Fruit fly (Drosophila melanogaster) whole organism, embryonic: ENCODE results near the gene Cep164.

Source experiments
- Asciz ChIP-seq: fragments of 200-800 bp; sonication (Bioruptor generic); optimal IDR thresholded peaks from 2 replicates; lab custom pipeline; 2017; ENCODE audit warnings: missing biosample characterization, mild to moderate bottlenecking, missing genetic modification characterization, missing genetic modification reagents
- CG1024 ChIP-seq: fragments of 200-800 bp; sonication (Bioruptor generic); IDR thresholded peaks from 2 replicates; pipeline ENCODE4 v1.3.6; 2022; ENCODE audit warnings: missing biosample characterization, missing genetic modification characterization
- CG11723 ChIP-seq: fragments of 200-800 bp; sonication (Bioruptor generic); optimal IDR thresholded peaks from 2 replicates; lab custom pipeline; 2017; ENCODE audit warnings: missing biosample characterization, mild to moderate bottlenecking, missing genetic modification characterization
- CG12942 ChIP-seq: fragments of 200-800 bp; sonication (Bioruptor generic); optimal IDR thresholded peaks from 3 replicates; lab custom pipeline; 2016; ENCODE audit warnings: missing biosample characterization, missing genetic modification characterization
- CG13287 ChIP-seq: fragments of 200-800 bp; sonication (Bioruptor generic); IDR thresholded peaks from 2 replicates; pipeline ENCODE4 v1.3.6; 2022; ENCODE audit warnings: missing biosample characterization, missing genetic modification characterization; ENCODE audit not compliant: partially characterized antibody
- CG14441 ChIP-seq: fragments of 200-800 bp; sonication (Bioruptor generic); IDR thresholded peaks from 2 replicates; pipeline ENCODE4 v1.3.6; 2022; ENCODE audit warnings: missing biosample characterization, missing genetic modification characterization
- CG1529 ChIP-seq: fragments of 200-800 bp; sonication (Bioruptor generic); optimal IDR thresholded peaks from 3 replicates; lab custom pipeline; 2018; ENCODE audit warnings: missing biosample characterization, missing genetic modification characterization
- CG15479 ChIP-seq: fragments of 200-800 bp; sonication (Bioruptor generic); optimal IDR thresholded peaks from 3 replicates; lab custom pipeline; 2019; ENCODE audit warnings: missing biosample characterization, mild to moderate bottlenecking, missing genetic modification characterization, moderate library complexity
- CG15514 ChIP-seq: fragments of 200-800 bp; sonication (Bioruptor generic); optimal IDR thresholded peaks from 3 replicates; lab custom pipeline; 2017; ENCODE audit warnings: missing biosample characterization, missing genetic modification characterization, mild to moderate bottlenecking, moderate library complexity, missing genetic modification reagents
- CG15601 ChIP-seq: fragments of 200-800 bp; sonication (Bioruptor generic); optimal IDR thresholded peaks from 3 replicates; lab custom pipeline; 2019; ENCODE audit warnings: missing biosample characterization, mild to moderate bottlenecking, missing genetic modification characterization, moderate library complexity
- CG1603 ChIP-seq: fragments of 200-800 bp; sonication (Bioruptor generic); optimal IDR thresholded peaks from 2 replicates; lab custom pipeline; 2019; ENCODE audit warnings: missing biosample characterization, mild to moderate bottlenecking, missing genetic modification characterization, moderate library complexity
- CG17361 ChIP-seq: fragments of 200-800 bp; sonication (Bioruptor generic); IDR thresholded peaks from 3 replicates; pipeline ENCODE4 v1.3.6; 2022; ENCODE audit warnings: missing biosample characterization, missing genetic modification characterization
- CG2116 ChIP-seq: fragments of 200-800 bp; sonication (Bioruptor generic); optimal IDR thresholded peaks from 3 replicates; lab custom pipeline; 2018; ENCODE audit warnings: missing biosample characterization, mild to moderate bottlenecking, missing genetic modification characterization
- CG2889 ChIP-seq: fragments of 200-800 bp; sonication (Bioruptor generic); IDR thresholded peaks from 3 replicates; pipeline ENCODE4 v1.3.6; 2022; ENCODE audit warnings: missing biosample characterization, missing genetic modification characterization
- CG30020 ChIP-seq: fragments of 200-800 bp; optimal IDR thresholded peaks from 2 replicates; lab custom pipeline; 2019; ENCODE audit warnings: missing biosample characterization, mild to moderate bottlenecking, missing genetic modification characterization, moderate library complexity
- CG31441 ChIP-seq: fragments of 200-800 bp; sonication (Bioruptor generic); IDR thresholded peaks from 2 replicates; pipeline ENCODE4 v1.3.6; 2022; ENCODE audit warnings: missing biosample characterization, missing genetic modification characterization
- CG3847 ChIP-seq: fragments of 200-800 bp; sonication (Bioruptor generic); IDR thresholded peaks from 2 replicates; pipeline ENCODE4 v1.3.6; 2022; ENCODE audit warnings: missing biosample characterization, missing genetic modification characterization
- CG4328 ChIP-seq: fragments of 200-800 bp; sonication (Bioruptor generic); optimal IDR thresholded peaks from 3 replicates; lab custom pipeline; 2017; ENCODE audit warnings: missing biosample characterization, missing genetic modification reagents, missing genetic modification characterization
- CG4617 ChIP-seq: fragments of 200-800 bp; sonication (Bioruptor generic); optimal IDR thresholded peaks from 3 replicates; lab custom pipeline; 2016; ENCODE audit warnings: missing biosample characterization, missing genetic modification characterization, borderline replicate concordance
- CG6683 ChIP-seq: fragments of 200-800 bp; sonication (Bioruptor generic); optimal IDR thresholded peaks from 2 replicates; lab custom pipeline; 2017; ENCODE audit warnings: missing biosample characterization, mild to moderate bottlenecking, missing genetic modification characterization, missing genetic modification reagents
- CG7357 ChIP-seq: fragments of 200-800 bp; sonication (Bioruptor generic); IDR thresholded peaks from 3 replicates; pipeline ENCODE4 v1.3.6; 2022; ENCODE audit warnings: missing biosample characterization, missing genetic modification characterization
- CG7786 ChIP-seq: fragments of 200-800 bp; sonication (Bioruptor generic); optimal IDR thresholded peaks from 2 replicates; lab custom pipeline; 2016; ENCODE audit warnings: missing biosample characterization, missing genetic modification characterization
- CG8281 ChIP-seq: fragments of 200-800 bp; sonication (Bioruptor generic); optimal IDR thresholded peaks from 2 replicates; lab custom pipeline; 2018; ENCODE audit warnings: missing biosample characterization, mild to moderate bottlenecking, missing genetic modification characterization, moderate library complexity
- CG8359 ChIP-seq: fragments of 200-800 bp; sonication (Bioruptor generic); optimal IDR thresholded peaks from 2 replicates; lab custom pipeline; 2017; ENCODE audit warnings: missing biosample characterization, mild to moderate bottlenecking, missing genetic modification characterization, borderline replicate concordance
- CG9797 ChIP-seq: fragments of 200-800 bp; sonication (Bioruptor generic); optimal IDR thresholded peaks from 3 replicates; lab custom pipeline; 2018; ENCODE audit warnings: missing biosample characterization, mild to moderate bottlenecking, missing genetic modification characterization
- Dref ChIP-seq: fragments of 200-800 bp; sonication (Bioruptor generic); IDR thresholded peaks from 2 replicates; pipeline ENCODE4 v1.3.6; 2022; ENCODE audit warnings: missing biosample characterization, missing genetic modification characterization
- ERR ChIP-seq: fragments of 200-800 bp; sonication (Bioruptor generic); optimal IDR thresholded peaks from 2 replicates; lab custom pipeline; 2016; ENCODE audit warnings: missing biosample characterization, missing genetic modification characterization
- MBD-R2 ChIP-seq: fragments of 200-800 bp; sonication (Bioruptor generic); IDR thresholded peaks from 2 replicates; pipeline ENCODE4 v1.3.6; 2022; ENCODE audit warnings: missing biosample characterization, missing genetic modification characterization
- MESR4 ChIP-seq: fragments of 200-800 bp; sonication (Bioruptor generic); optimal IDR thresholded peaks from 2 replicates; lab custom pipeline; 2018; ENCODE audit warnings: missing biosample characterization, mild to moderate bottlenecking, missing genetic modification characterization, moderate library complexity
- Med ChIP-seq: fragments of 200-800 bp; sonication (Bioruptor generic); peaks from one replicate; lab custom pipeline; 2016; ENCODE audit warnings: missing biosample characterization, missing genetic modification characterization, mild to moderate bottlenecking, inconsistent platforms, moderate library complexity
- NC2α ChIP-seq: fragments of 200-800 bp; sonication (Bioruptor generic); optimal IDR thresholded peaks from 2 replicates; lab custom pipeline; 2016; ENCODE audit warnings: missing biosample characterization, missing genetic modification characterization
- Pdp1 ChIP-seq, 2 experiments: fragments of 200-800 bp; sonication (Bioruptor generic); optimal IDR thresholded peaks; 3 replicates each; lab custom pipeline; 2016; ENCODE audit warnings: missing biosample characterization in 2 of 2, missing genetic modification characterization in 2 of 2, mild to moderate bottlenecking in 1 of 2, moderate library complexity in 1 of 2
- Ravus ChIP-seq: fragments of 200-800 bp; sonication (Bioruptor generic); IDR thresholded peaks from 2 replicates; pipeline ENCODE4 v1.3.6; 2022; ENCODE audit warnings: missing biosample characterization, missing genetic modification characterization
- Sry-β ChIP-seq: fragments of 200-800 bp; sonication (Bioruptor generic); optimal IDR thresholded peaks from 2 replicates; lab custom pipeline; 2018; ENCODE audit warnings: missing biosample characterization, mild to moderate bottlenecking, missing genetic modification characterization, moderate library complexity
- Xbp1 ChIP-seq: fragments of 200-800 bp; sonication (Bioruptor generic); optimal IDR thresholded peaks from 3 replicates; lab custom pipeline; 2016; ENCODE audit warnings: missing biosample characterization, mild to moderate bottlenecking, missing genetic modification characterization
- az2 ChIP-seq: fragments of 200-800 bp; sonication (Bioruptor generic); optimal IDR thresholded peaks from 3 replicates; lab custom pipeline; 2016; ENCODE audit warnings: missing biosample characterization, missing genetic modification characterization
- cg ChIP-seq: fragments of 200-800 bp; sonication (Bioruptor generic); optimal IDR thresholded peaks from 3 replicates; lab custom pipeline; 2019; ENCODE audit warnings: missing biosample characterization, mild to moderate bottlenecking, missing genetic modification characterization, moderate library complexity
- crc ChIP-seq: fragments of 200-800 bp; sonication (Bioruptor generic); optimal IDR thresholded peaks from 2 replicates; lab custom pipeline; 2016; ENCODE audit warnings: missing biosample characterization, missing genetic modification characterization
- fd102C ChIP-seq: fragments of 200-800 bp; sonication (Bioruptor generic); optimal IDR thresholded peaks from 2 replicates; lab custom pipeline; 2018; ENCODE audit warnings: missing biosample characterization, mild to moderate bottlenecking, missing genetic modification characterization, moderate library complexity
- gfzf ChIP-seq: fragments of 200-800 bp; sonication (Bioruptor generic); optimal IDR thresholded peaks from 2 replicates; lab custom pipeline; 2016; ENCODE audit warnings: missing biosample characterization, mild to moderate bottlenecking, missing genetic modification characterization, moderate library complexity
- hth ChIP-seq: fragments of >200 bp; optimal IDR thresholded peaks from 2 replicates; lab custom pipeline; 2017; ENCODE audit warnings: inconsistent platforms
- kni ChIP-seq: fragments of 200-800 bp; sonication (Bioruptor generic); optimal IDR thresholded peaks from 3 replicates; lab custom pipeline; 2017; ENCODE audit warnings: mild to moderate bottlenecking, missing biosample characterization, missing genetic modification reagents, missing genetic modification characterization
- lbe ChIP-seq: fragments of 200-800 bp; sonication (Bioruptor generic); optimal IDR thresholded peaks from 2 replicates; lab custom pipeline; 2016; ENCODE audit warnings: missing biosample characterization, mild to moderate bottlenecking, missing genetic modification characterization
- nmo ChIP-seq: fragments of 200-800 bp; sonication (Bioruptor generic); optimal IDR thresholded peaks from 2 replicates; lab custom pipeline; 2018; ENCODE audit warnings: missing biosample characterization, mild to moderate bottlenecking, missing genetic modification characterization, moderate library complexity
- pum ChIP-seq: fragments of 200-800 bp; sonication (Bioruptor generic); optimal IDR thresholded peaks from 2 replicates; lab custom pipeline; 2016; ENCODE audit warnings: missing biosample characterization, missing genetic modification characterization
- ssp ChIP-seq: fragments of 200-800 bp; sonication (Bioruptor generic); IDR thresholded peaks from 2 replicates; pipeline ENCODE4 v1.3.6; 2022; ENCODE audit warnings: missing biosample characterization, missing genetic modification characterization
- tin ChIP-seq: fragments of 200-800 bp; sonication (Bioruptor generic); optimal IDR thresholded peaks from 3 replicates; lab custom pipeline; 2016; ENCODE audit warnings: missing biosample characterization, missing genetic modification characterization
- tll ChIP-seq, 2 experiments: fragments of 200-800 bp in 1 of 2; fragments of >200 bp in 1 of 2; sonication (Bioruptor generic) in 1 of 2; optimal IDR thresholded peaks; 2 replicates each; lab custom pipeline; 2017 to 2019; ENCODE audit warnings: missing biosample characterization in 2 of 2, missing genetic modification characterization in 2 of 2, mild to moderate bottlenecking in 1 of 2, moderate library complexity in 1 of 2
- tup ChIP-seq: fragments of 200-800 bp; sonication (Bioruptor generic); optimal IDR thresholded peaks from 2 replicates; lab custom pipeline; 2016; ENCODE audit warnings: missing biosample characterization, mild to moderate bottlenecking, missing genetic modification characterization, moderate library complexity

Gene Cep164

DNA sequence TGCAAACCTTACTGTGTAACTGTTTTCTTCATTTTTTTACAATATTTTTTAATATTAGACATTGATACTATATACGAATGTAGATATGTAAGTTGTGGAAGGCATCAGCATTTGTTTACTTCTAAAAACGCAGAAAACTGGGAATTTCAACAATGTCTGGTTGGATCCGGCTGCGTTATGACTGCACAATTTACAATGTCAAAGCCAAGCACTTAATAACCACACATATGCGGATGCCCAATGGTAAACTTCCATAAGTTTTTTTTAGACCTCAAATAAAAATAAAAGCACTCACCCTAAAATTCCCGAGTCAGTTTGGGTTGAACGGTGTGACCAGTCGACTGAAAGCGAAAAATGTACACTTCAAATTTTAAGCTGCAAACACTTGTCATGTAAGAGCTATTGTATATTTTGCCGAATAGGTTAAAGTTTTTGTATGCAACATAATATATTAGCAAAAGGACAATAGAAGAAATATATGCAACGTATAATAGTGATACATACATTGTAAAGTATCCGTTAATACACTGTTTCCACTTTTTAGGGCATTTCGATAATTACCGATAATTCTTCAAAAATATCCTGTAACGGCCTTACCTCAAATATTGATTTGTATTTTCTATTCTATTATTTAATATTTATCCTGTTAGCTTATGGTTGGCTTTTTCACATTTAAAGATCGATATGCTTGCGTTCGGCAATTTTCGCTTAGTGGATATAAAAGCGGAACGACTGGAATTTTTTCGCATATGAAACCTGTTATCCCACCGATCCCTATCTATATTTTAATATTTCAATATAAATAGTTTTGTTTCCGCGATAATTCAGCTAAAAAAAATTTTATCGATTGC is 42.4 kb downstream of the Cep164 start, which contains the start of gene Stim (continued):
- TF ChIP-seq kni (GFP tag; lab: Kevin White, UChicago) (no peak), CG15514 (GFP tag; lab: Kevin White, UChicago) (peak; percentile 33), az2 (GFP tag; lab: Kevin White, UChicago) (no peak), Dref (GFP tag; lab: Robert Waterston, UW) (peak; percentile 41; the same call in 1 of the 2 replicates), Ravus (GFP tag; lab: Robert Waterston, UW) (no peak), MESR4 (GFP tag; lab: Kevin White, UChicago) (peak; percentile 58), CG8359 (GFP tag; lab: Kevin White, UChicago) (no peak), CG11723 (GFP tag; lab: Kevin White, UChicago) (no peak), CG8281 (tag; lab: Kevin White, UChicago) (no peak), CG2889 (GFP tag; lab: Robert Waterston, UW) (no peak), CG1024 (GFP tag; lab: Robert Waterston, UW) (no peak), hth (lab: Kevin White, UChicago) (no peak), crc (GFP tag; lab: Kevin White, UChicago) (no peak), CG9797 (GFP tag; lab: Kevin White, UChicago) (peak; percentile 17), CG14441 (GFP tag; lab: Robert Waterston, UW) (no peak), nmo (peak; percentile 15), Asciz (GFP tag; lab: Kevin White, UChicago) (no peak), CG2116 (no peak), gfzf (GFP tag; lab: Kevin White, UChicago) (peak; percentile 57), NC2α (GFP tag; lab: Kevin White, UChicago) (no peak), CG4328 (GFP tag; lab: Kevin White, UChicago) (no peak), CG15479 (GFP tag; lab: Kevin White, UChicago) (no peak), CG12942 (GFP tag; lab: Kevin White, UChicago) (no peak), tin (GFP tag; lab: Kevin White, UChicago) (no peak), lbe (GFP tag; lab: Kevin White, UChicago) (no peak), ERR (GFP tag; lab: Kevin White, UChicago) (no peak), MBD-R2 (GFP tag; lab: Robert Waterston, UW) (peak; percentile 11; the same call in 1 of the 2 replicates), Pdp1 (GFP tag; optimal IDR thresholded peaks at IDR 0.05; lab: Kevin White, UChicago) (peak in 1 of 2 experiments; percentile 21), tll (GFP tag; optimal IDR thresholded peaks at IDR 0.05; lab: Kevin White, UChicago) (no peak), CG7786 (GFP tag; lab: Kevin White, UChicago) (no peak), CG4617 (GFP tag; lab: Kevin White, UChicago) (peak; percentile 67), CG3847 (GFP tag; lab: Robert Waterston, UW) (no peak)

DNA sequence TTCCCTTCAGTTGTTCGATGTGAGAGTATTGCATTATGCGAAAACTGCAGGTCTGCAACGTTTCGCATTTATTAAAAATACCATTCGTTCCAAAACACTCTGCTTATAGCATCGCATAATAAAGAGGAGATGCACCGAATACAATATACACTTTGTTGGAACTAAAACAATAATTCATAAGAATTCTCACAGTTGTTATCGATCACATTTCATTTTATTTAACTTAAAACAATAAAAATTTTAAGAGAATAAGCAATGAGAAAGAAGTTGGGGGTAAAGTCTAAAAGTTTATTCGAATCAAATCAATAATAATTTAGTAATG is 48.6 kb downstream of the Cep164 start:
- no peak for TF ChIP-seq CG1529 (GFP tag; lab: Kevin White, UChicago)
- TF ChIP-seq cg (GFP tag; lab: Kevin White, UChicago): no peak
- no peak for TF ChIP-seq pum (GFP tag; lab: Kevin White, UChicago)
- TF ChIP-seq Sry-β (GFP tag; lab: Kevin White, UChicago): no peak
- TF ChIP-seq CG30020: peak; percentile 94
- TF ChIP-seq tup: no peak
- TF ChIP-seq CG31441: no peak
- no peak for TF ChIP-seq fd102C (GFP tag; lab: Kevin White, UChicago)
- no peak for TF ChIP-seq CG13287 (GFP tag; lab: Robert Waterston, UW)
- TF ChIP-seq CG6683 (GFP tag; lab: Kevin White, UChicago): no peak
- TF ChIP-seq CG1603 (tag; lab: Kevin White, UChicago): peak; percentile 97
- TF ChIP-seq Med (GFP tag; lab: Kevin White, UChicago): peak; percentile 62
- peak; percentile 84 for TF ChIP-seq CG7357 (GFP tag; lab: Robert Waterston, UW)
- peak; percentile 94 for TF ChIP-seq ssp (GFP tag; lab: Robert Waterston, UW)
- TF ChIP-seq CG17361 (GFP tag; lab: Robert Waterston, UW): no peak
- no peak for TF ChIP-seq Xbp1
- no peak for TF ChIP-seq CG15601
